Fruit fly (Drosophila melanogaster) whole organism, adult: ENCODE measurements around the gene CG7275.

Experiments used
- CG11617 ChIP-seq: fragments of 200-800 bp; sonication (Bioruptor generic); optimal IDR thresholded peaks from 2 replicates; lab custom pipeline; 2017; ENCODE audit warnings: mild to moderate bottlenecking, missing biosample characterization, missing genetic modification reagents, missing genetic modification characterization
- CG14711 ChIP-seq: fragments of 200-800 bp; sonication (Bioruptor generic); optimal IDR thresholded peaks from 2 replicates; lab custom pipeline; 2018; ENCODE audit warnings: missing biosample characterization, mild to moderate bottlenecking, missing genetic modification characterization, moderate library complexity
- CG1620 ChIP-seq: fragments of 200-800 bp; sonication (Bioruptor generic); optimal IDR thresholded peaks from 2 replicates; lab custom pipeline; 2016; ENCODE audit warnings: missing biosample characterization, missing genetic modification characterization
- CG5204 ChIP-seq: fragments of 200-800 bp; sonication (Bioruptor generic); optimal IDR thresholded peaks from 2 replicates; lab custom pipeline; 2016; ENCODE audit warnings: missing biosample characterization, missing genetic modification characterization
- CG7101 ChIP-seq: fragments of 200-800 bp; sonication (Bioruptor generic); optimal IDR thresholded peaks from 2 replicates; lab custom pipeline; 2018; ENCODE audit warnings: missing biosample characterization, mild to moderate bottlenecking, missing genetic modification characterization, moderate library complexity
- Hr96 ChIP-seq: fragments of 200-800 bp; sonication (Bioruptor generic); optimal IDR thresholded peaks from 2 replicates; lab custom pipeline; 2016; ENCODE audit warnings: missing biosample characterization, missing genetic modification characterization
- bab1 ChIP-seq: fragments of 200-800 bp; sonication (Bioruptor generic); optimal IDR thresholded peaks from 3 replicates; lab custom pipeline; 2019; ENCODE audit warnings: missing biosample characterization, mild to moderate bottlenecking, missing genetic modification characterization, moderate library complexity
- cic ChIP-seq: fragments of 200-800 bp; sonication (Bioruptor generic); optimal IDR thresholded peaks from 2 replicates; lab custom pipeline; 2017; ENCODE audit warnings: missing biosample characterization, mild to moderate bottlenecking, missing genetic modification characterization, moderate library complexity
- cnc ChIP-seq, 2 experiments: fragments of >200 bp; optimal IDR thresholded peaks; 2 replicates each; lab custom pipeline; 2017
- kay ChIP-seq: fragments of 200-800 bp; sonication (Bioruptor generic); peaks from one replicate; lab custom pipeline; 2016; ENCODE audit warnings: missing biosample characterization, missing genetic modification characterization, borderline replicate concordance
- pad ChIP-seq: fragments of 200-800 bp; sonication (Bioruptor generic); optimal IDR thresholded peaks from 3 replicates; lab custom pipeline; 2017; ENCODE audit warnings: missing biosample characterization, missing genetic modification characterization, mild to moderate bottlenecking, moderate library complexity, missing genetic modification reagents

- TF ChIP-seq pad (GFP tag; lab: Kevin White, UChicago): no peak
- TF ChIP-seq Hr96 (GFP tag; lab: Kevin White, UChicago): no peak
- no peak for TF ChIP-seq CG11617 (GFP tag; lab: Kevin White, UChicago)
- TF ChIP-seq kay: no peak
- TF ChIP-seq CG1620: no peak
- TF ChIP-seq CG14711 (tag; lab: Kevin White, UChicago): no peak
- no peak for TF ChIP-seq bab1 (GFP tag; lab: Kevin White, UChicago)
- TF ChIP-seq CG7101: no peak
- TF ChIP-seq cic (GFP tag; lab: Kevin White, UChicago): peak; percentile 85
- no peak for TF ChIP-seq CG5204 (GFP tag; lab: Kevin White, UChicago)
- TF ChIP-seq cnc (optimal IDR thresholded peaks at IDR 0.05; lab: Kevin White, UChicago): no peak
Measured at dm6 chr3L:15531423-15532325, 32.9 kb downstream of the CG7275 start, which contains the start of gene CG43248.
